Worm (Caenorhabditis elegans) whole organism, L4 larva: ENCODE data around the gene C45B2.3.

Experiments
- attf-4 ChIP-seq: sonication (generic microtip); optimal IDR thresholded peaks from 3 replicates; lab custom pipeline; 2017; ENCODE audit warnings: missing biosample characterization, missing genetic modification characterization

The C45B2.3 gene

DNA sequence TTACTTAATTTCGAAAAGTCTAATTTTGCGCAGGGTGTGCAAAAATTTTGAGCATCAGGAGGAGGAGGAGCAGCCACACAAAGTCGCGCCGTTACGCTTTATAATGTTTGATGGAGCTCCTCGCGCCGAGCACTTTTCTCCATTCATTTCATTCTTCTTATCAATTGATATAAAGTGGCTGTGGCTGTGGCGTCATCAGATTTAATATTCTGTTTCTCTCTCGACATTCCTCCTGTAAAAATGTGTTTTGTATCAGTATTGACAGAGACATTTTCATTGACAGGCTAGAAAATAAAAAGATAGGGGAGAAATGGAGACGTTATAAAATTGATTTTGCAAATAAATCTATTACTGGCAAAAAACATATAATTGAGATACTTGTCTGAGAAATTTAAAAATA, 46.5 kb downstream of the C45B2.3 start (continued):
- TF ChIP-seq attf-4 = no peak
